Fruit fly (Drosophila melanogaster) S2 (cell line): Measurements from ENCODE around the gene CG8001.

Source experiments
- CG8478 ChIP-seq: fragments of >200 bp; optimal IDR thresholded peaks from 2 replicates; lab custom pipeline; 2018
- CTCF ChIP-seq, 2 experiments: fragments of >200 bp; optimal IDR thresholded peaks; 2 replicates each; lab custom pipeline; 2018

dm6 chr3L:1730160-1730595 is 25.8 kb upstream of the CG8001 start:
- TF ChIP-seq CG8478 (lab: Kevin White, UChicago) (no peak), CTCF (optimal IDR thresholded peaks at IDR 0.05; lab: Kevin White, UChicago) (no peak)
